Fruit fly (Drosophila melanogaster): ENCODE data around the gene CG31673.

Gene CG31673

DNA sequence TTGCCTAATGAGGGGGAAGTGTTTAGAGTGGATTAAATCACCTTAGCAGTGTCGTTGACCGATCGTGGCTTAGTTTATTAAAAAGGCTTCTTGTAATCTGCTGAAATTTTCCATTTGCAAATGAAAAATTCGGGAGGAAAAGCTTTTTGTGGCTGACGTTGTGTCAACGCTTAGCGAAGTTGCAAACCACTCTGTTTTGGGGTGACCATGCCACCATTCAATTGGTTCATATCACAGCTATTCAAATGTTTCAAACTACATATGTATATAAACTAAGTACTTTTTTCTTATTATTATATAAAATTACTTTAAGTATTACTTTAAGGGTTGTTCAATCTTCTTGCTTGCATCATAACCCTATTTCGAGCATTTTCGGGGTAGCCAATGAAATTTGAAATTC lies 22.2 kb downstream of the CG31673 start:
- no peak for TF ChIP-seq CG2889 (GFP tag; IDR thresholded peaks at IDR 0.05)
- TF ChIP-seq CG15269 (tag; optimal IDR thresholded peaks at IDR 0.05), result no peak
- TF ChIP-seq fd96Cb (tag; optimal IDR thresholded peaks at IDR 0.05), result no peak
- peak; percentile 8; the same call in 1 of the 2 replicates for TF ChIP-seq CG13287 (GFP tag; IDR thresholded peaks at IDR 0.05; ENCODE audit: partially characterized antibody)
- peak; percentile 74 for TF ChIP-seq CG15601 (tag; optimal IDR thresholded peaks at IDR 0.05)
- TF ChIP-seq onecut (GFP tag; IDR thresholded peaks at IDR 0.05), result no peak
- peak; percentile 44 for TF ChIP-seq pita (GFP tag; optimal IDR thresholded peaks at IDR 0.05)
- TF ChIP-seq stwl (tag; optimal IDR thresholded peaks at IDR 0.05), result peak; percentile 56
- no peak for TF ChIP-seq CG12071 (GFP tag; optimal IDR thresholded peaks at IDR 0.05)
- TF ChIP-seq Med (GFP tag), result peak; percentile 39
- peak; percentile 82 for TF ChIP-seq ranshi (GFP tag; IDR thresholded peaks at IDR 0.05)
- TF ChIP-seq H15 (GFP tag; IDR thresholded peaks at IDR 0.05), result no peak
- TF ChIP-seq CG3407 (GFP tag; optimal IDR thresholded peaks at IDR 0.05), result no peak
- peak; percentile 79 for TF ChIP-seq CTCF (GFP tag; optimal IDR thresholded peaks at IDR 0.05)
- TF ChIP-seq CG4617 (GFP tag; optimal IDR thresholded peaks at IDR 0.05; ENCODE audit: borderline replicate concordance), result no peak
- TF ChIP-seq Tbp (GFP tag; optimal IDR thresholded peaks at IDR 0.05), result no peak
- TF ChIP-seq ERR (GFP tag; optimal IDR thresholded peaks at IDR 0.05), result no peak
- TF ChIP-seq CG13296 (GFP tag; optimal IDR thresholded peaks at IDR 0.05), result no peak
- no peak for TF ChIP-seq CG8281 (tag; optimal IDR thresholded peaks at IDR 0.05)
- no peak for TF ChIP-seq CG14441 (GFP tag; IDR thresholded peaks at IDR 0.05)
- TF ChIP-seq CG11504 (tag; optimal IDR thresholded peaks at IDR 0.05), result peak; percentile 83
- TF ChIP-seq dm (GFP tag; optimal IDR thresholded peaks at IDR 0.05), result no peak
- TF ChIP-seq Mes4 (GFP tag; optimal IDR thresholded peaks at IDR 0.05), result no peak
- TF ChIP-seq lbe (GFP tag; optimal IDR thresholded peaks at IDR 0.05), result no peak
- TF ChIP-seq sna (GFP tag; IDR thresholded peaks at IDR 0.05; ENCODE audit: partially characterized antibody), result no peak
- TF ChIP-seq Hr51 (GFP tag; optimal IDR thresholded peaks at IDR 0.05), result no peak
- TF ChIP-seq Dp (GFP tag; optimal IDR thresholded peaks at IDR 0.05), result peak; percentile 45
- no peak for TF ChIP-seq Dbx (GFP tag; IDR thresholded peaks at IDR 0.05)
- TF ChIP-seq mld (GFP tag; IDR thresholded peaks at IDR 0.05; ENCODE audit: partially characterized antibody), result no peak
- no peak for TF ChIP-seq CG12769 (tag; optimal IDR thresholded peaks at IDR 0.05)
- TF ChIP-seq wor (GFP tag; IDR thresholded peaks at IDR 0.05), result no peak
- TF ChIP-seq Blimp-1 (GFP tag; optimal IDR thresholded peaks at IDR 0.05), result no peak
- no peak for TF ChIP-seq Fer2 (tag; optimal IDR thresholded peaks at IDR 0.05)
- TF ChIP-seq CG15514 (GFP tag; optimal IDR thresholded peaks at IDR 0.05), result peak; percentile 10
- peak; percentile 2 for TF ChIP-seq CG1603 (tag; optimal IDR thresholded peaks at IDR 0.05)
- TF ChIP-seq cg (GFP tag; optimal IDR thresholded peaks at IDR 0.05), result peak; percentile 36
- no peak for TF ChIP-seq CG17328 (GFP tag; IDR thresholded peaks at IDR 0.05)
- peak; percentile 52 for TF ChIP-seq E2f2 (GFP tag; IDR thresholded peaks at IDR 0.05)
- no peak for TF ChIP-seq CG3847 (GFP tag; IDR thresholded peaks at IDR 0.05)
- TF ChIP-seq CG2199 (GFP tag; IDR thresholded peaks at IDR 0.05), result peak; percentile 82; the same call in 1 of the 3 replicates
- peak; percentile 33 for TF ChIP-seq HmgZ (tag; optimal IDR thresholded peaks at IDR 0.05)
- TF ChIP-seq Lim3 (GFP tag; IDR thresholded peaks at IDR 0.05), result no peak

All from whole organism, embryonic.